Fruit fly (Drosophila melanogaster): ENCODE results near the gene crn.

The crn gene

dm6 chrX:2270557-2270930 lies 20.8 kb upstream of the crn start, which contains the start of gene CG2924 (continued):
- peak; percentile 52; the same call in 1 of the 2 replicates for TF ChIP-seq ranshi (GFP tag; IDR thresholded peaks at IDR 0.05)
- peak; percentile 22 for TF ChIP-seq grn (GFP tag; optimal IDR thresholded peaks at IDR 0.05)
- peak; percentile 63 for TF ChIP-seq CG7786 (GFP tag; optimal IDR thresholded peaks at IDR 0.05)
- TF ChIP-seq CG10267 (tag; optimal IDR thresholded peaks at IDR 0.05): peak; percentile 69
- peak; percentile 97 for TF ChIP-seq pita (GFP tag; optimal IDR thresholded peaks at IDR 0.05)
- TF ChIP-seq CG8944 (GFP tag; optimal IDR thresholded peaks at IDR 0.05): peak; percentile 65
- peak; percentile 64 for TF ChIP-seq cg (GFP tag; optimal IDR thresholded peaks at IDR 0.05)
- no peak for TF ChIP-seq slp2 (GFP tag; optimal IDR thresholded peaks at IDR 0.05)
- TF ChIP-seq CG1233 (GFP tag; optimal IDR thresholded peaks at IDR 0.05): no peak
- TF ChIP-seq fu2 (GFP tag; optimal IDR thresholded peaks at IDR 0.05): peak; percentile 32
- peak; percentile 16 for TF ChIP-seq CG7839 (tag; optimal IDR thresholded peaks at IDR 0.05)
- TF ChIP-seq ftz-f1 (GFP tag; optimal IDR thresholded peaks at IDR 0.05): peak; percentile 68
- TF ChIP-seq Nf-YB (GFP tag; optimal IDR thresholded peaks at IDR 0.05): peak; percentile 33
- peak; percentile 81 for TF ChIP-seq sob (GFP tag; IDR thresholded peaks at IDR 0.05)
- peak; percentile 4 for TF ChIP-seq Fer2 (tag; optimal IDR thresholded peaks at IDR 0.05)
- TF ChIP-seq CG3995 (GFP tag; optimal IDR thresholded peaks at IDR 0.05): peak; percentile 24
- TF ChIP-seq Opbp (GFP tag; IDR thresholded peaks at IDR 0.05; ENCODE audit: partially characterized antibody): peak; percentile 100
- TF ChIP-seq CG5245 (GFP tag; optimal IDR thresholded peaks at IDR 0.05): peak; percentile 21
- TF ChIP-seq CG18011 (GFP tag; optimal IDR thresholded peaks at IDR 0.05): peak; percentile 22
- no peak for TF ChIP-seq tup (GFP tag; optimal IDR thresholded peaks at IDR 0.05)
- TF ChIP-seq CG15601 (tag; optimal IDR thresholded peaks at IDR 0.05): peak; percentile 51
- peak; percentile 80 for TF ChIP-seq CG14710 (tag; optimal IDR thresholded peaks at IDR 0.05)
- peak; percentile 85 for TF ChIP-seq CG8290 (GFP tag; optimal IDR thresholded peaks at IDR 0.05)
- TF ChIP-seq CG8290 (tag; optimal IDR thresholded peaks at IDR 0.05): peak in 1 of 2 experiments; percentile 95
- peak; percentile 100 for TF ChIP-seq inv (GFP tag; IDR thresholded peaks at IDR 0.05; ENCODE audit: partially characterized antibody)
- peak; percentile 42 for TF ChIP-seq Mes4 (GFP tag; optimal IDR thresholded peaks at IDR 0.05)
- peak; percentile 65 for TF ChIP-seq CG9817 (tag; optimal IDR thresholded peaks at IDR 0.05)
- TF ChIP-seq NK7.1 (GFP tag; optimal IDR thresholded peaks at IDR 0.05): no peak
- TF ChIP-seq CG15073 (GFP tag; optimal IDR thresholded peaks at IDR 0.05): no peak
- peak; percentile 64 for TF ChIP-seq CHES-1-like (GFP tag; optimal IDR thresholded peaks at IDR 0.05)
- TF ChIP-seq crol (GFP tag; IDR thresholded peaks at IDR 0.05): no peak
- peak; percentile 99 for TF ChIP-seq unc-4 (GFP tag; IDR thresholded peaks at IDR 0.05; ENCODE audit: partially characterized antibody)
- TF ChIP-seq z (GFP tag; IDR thresholded peaks at IDR 0.05): no peak
- peak; percentile 43 for TF ChIP-seq CG16863 (GFP tag; optimal IDR thresholded peaks at IDR 0.05)
- TF ChIP-seq E2f1 (GFP tag; IDR thresholded peaks at IDR 0.05): no peak
- peak; percentile 3 for TF ChIP-seq gem (tag; optimal IDR thresholded peaks at IDR 0.05)
- peak; percentile 54 for TF ChIP-seq stwl (tag; optimal IDR thresholded peaks at IDR 0.05)
- TF ChIP-seq Lhr (GFP tag; optimal IDR thresholded peaks at IDR 0.05): peak; percentile 82
- peak; percentile 53 to 87 for TF ChIP-seq Pdp1 (GFP tag; optimal IDR thresholded peaks at IDR 0.05)
- peak; percentile 56 for TF ChIP-seq CG4360 (GFP tag; IDR thresholded peaks at IDR 0.05)
- peak; percentile 51 for TF ChIP-seq gsb-n (tag; optimal IDR thresholded peaks at IDR 0.05)
- peak; percentile 36 for TF ChIP-seq CG13296 (GFP tag; optimal IDR thresholded peaks at IDR 0.05)
- peak; percentile 64; the same call in 1 of the 3 replicates for TF ChIP-seq ken (GFP tag; IDR thresholded peaks at IDR 0.05)
- peak; percentile 69 for TF ChIP-seq B-H2 (GFP tag; optimal IDR thresholded peaks at IDR 0.05)
- no peak for TF ChIP-seq Spps (tag; optimal IDR thresholded peaks at IDR 0.05)
- TF ChIP-seq CG17829 (tag; optimal IDR thresholded peaks at IDR 0.05): peak; percentile 58
- TF ChIP-seq Mad (GFP tag; optimal IDR thresholded peaks at IDR 0.05): peak; percentile 52
- no peak for TF ChIP-seq CG10565 (GFP tag; optimal IDR thresholded peaks at IDR 0.05)
- peak; percentile 89 for TF ChIP-seq slbo (GFP tag; IDR thresholded peaks at IDR 0.05)
- peak; percentile 73 for TF ChIP-seq CG34422 (GFP tag; IDR thresholded peaks at IDR 0.05)
- TF ChIP-seq sisA (GFP tag; IDR thresholded peaks at IDR 0.05): peak; percentile 62
